Worm (Caenorhabditis elegans): ENCODE data around the gene snb-1.

DNA sequence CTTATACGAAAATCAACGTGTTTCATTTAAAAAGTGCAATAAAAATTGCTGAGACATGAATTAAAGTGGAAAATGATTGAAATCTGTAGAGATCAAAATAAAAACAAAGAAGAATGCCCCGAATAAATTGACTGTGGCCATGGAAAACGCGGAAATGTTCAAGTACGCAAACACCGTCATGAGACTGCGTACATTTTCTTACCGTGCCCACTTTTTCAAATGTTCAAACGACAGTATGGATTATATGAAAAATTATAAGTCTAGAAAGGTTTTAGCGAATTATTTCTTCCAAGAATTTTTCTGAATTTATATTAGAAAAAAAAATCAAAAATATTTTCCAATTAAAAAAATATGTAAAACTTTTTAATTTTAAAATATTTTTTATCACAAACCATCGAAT, 44.8 kb downstream of the snb-1 start:
- no peak for TF ChIP-seq nhr-11 (tag; optimal IDR thresholded peaks at IDR 0.05)
- no peak for TF ChIP-seq ceh-2 (tag; optimal IDR thresholded peaks at IDR 0.05)
- no peak for TF ChIP-seq ceh-24 (tag; optimal IDR thresholded peaks at IDR 0.05)
- TF ChIP-seq K09A11.1 (tag; optimal IDR thresholded peaks at IDR 0.05; ENCODE audit: insufficient read depth): no peak
- TF ChIP-seq ahr-1 (tag; optimal IDR thresholded peaks at IDR 0.05): no peak
- TF ChIP-seq nfya-1 (tag; optimal IDR thresholded peaks at IDR 0.05): no peak
- TF ChIP-seq gmeb-2 (tag; optimal IDR thresholded peaks at IDR 0.05): no peak
- TF ChIP-seq unc-55 (GFP tag; optimal IDR thresholded peaks at IDR 0.05): no peak
